Worm (Caenorhabditis elegans) whole organism, late embryonic: ENCODE results near the gene ttr-47.

Experiments
- F13H6.1 ChIP-seq: sonication (generic microtip); optimal IDR thresholded peaks from 2 replicates; lab custom pipeline; 2016; ENCODE audit warnings: missing genetic modification characterization, missing compliant biosample characterization
- K09A11.1 ChIP-seq: sonication (generic microtip); optimal IDR thresholded peaks from 2 replicates; lab custom pipeline; 2017; ENCODE audit warnings: antibody characterized with exemption, mild to moderate bottlenecking, missing genetic modification characterization, missing compliant biosample characterization; ENCODE audit not compliant: insufficient read depth
- T23F11.4 ChIP-seq: fragments of 200-800 bp; sonication (Bioruptor generic); optimal IDR thresholded peaks from 2 replicates; lab custom pipeline; 2018; ENCODE audit warnings: mild to moderate bottlenecking, missing genetic modification characterization, missing compliant biosample characterization
- Y22D7AL.16 ChIP-seq: sonication (generic microtip); optimal IDR thresholded peaks from 2 replicates; lab custom pipeline; 2016; ENCODE audit warnings: missing genetic modification characterization, missing compliant biosample characterization
- ahr-1 ChIP-seq: sonication (generic microtip); optimal IDR thresholded peaks from 2 replicates; lab custom pipeline; 2016; ENCODE audit warnings: missing genetic modification characterization, missing compliant biosample characterization
- ama-1 ChIP-seq: fragments of 150-350 bp; optimal IDR thresholded peaks from 2 replicates; lab custom pipeline; 2014
- ceh-14 ChIP-seq: sonication (generic microtip); optimal IDR thresholded peaks from 2 replicates; lab custom pipeline; 2016; ENCODE audit warnings: missing genotype, missing genetic modification characterization, missing compliant biosample characterization
- ceh-18 ChIP-seq: sonication (generic microtip); optimal IDR thresholded peaks from 2 replicates; lab custom pipeline; 2016; ENCODE audit warnings: missing genetic modification characterization, missing compliant biosample characterization
- ceh-19 ChIP-seq: fragments of 200-800 bp; sonication (Bioruptor generic); optimal IDR thresholded peaks from 2 replicates; lab custom pipeline; 2018; ENCODE audit warnings: mild to moderate bottlenecking, missing genetic modification characterization, missing compliant biosample characterization
- ceh-2 ChIP-seq: sonication (generic microtip); optimal IDR thresholded peaks from 2 replicates; lab custom pipeline; 2016; ENCODE audit warnings: missing genotype, missing genetic modification characterization, missing compliant biosample characterization
- ceh-22 ChIP-seq: sonication (generic microtip); optimal IDR thresholded peaks from 2 replicates; lab custom pipeline; 2017; ENCODE audit warnings: missing biosample characterization, missing genetic modification characterization
- ceh-24 ChIP-seq: sonication (generic microtip); optimal IDR thresholded peaks from 2 replicates; lab custom pipeline; 2016; ENCODE audit warnings: mild to moderate bottlenecking, missing genetic modification characterization, missing compliant biosample characterization
- ceh-30 ChIP-seq: fragments of 150-350 bp; optimal IDR thresholded peaks from 2 replicates; lab custom pipeline; 2014; ENCODE audit warnings: missing biosample characterization, missing genetic modification characterization
- ceh-31 ChIP-seq: sonication (generic microtip); optimal IDR thresholded peaks from 2 replicates; lab custom pipeline; 2016; ENCODE audit warnings: missing genetic modification characterization, missing compliant biosample characterization
- ceh-34 ChIP-seq: sonication (generic microtip); optimal IDR thresholded peaks from 2 replicates; lab custom pipeline; 2016; ENCODE audit warnings: mild to moderate bottlenecking, missing genetic modification characterization, missing compliant biosample characterization
- ceh-48 ChIP-seq: sonication (generic microtip); optimal IDR thresholded peaks from 2 replicates; lab custom pipeline; 2016; ENCODE audit warnings: missing genetic modification characterization, inconsistent platforms, missing compliant biosample characterization
- ceh-6 ChIP-seq: fragments of 200-800 bp; sonication (Bioruptor generic); optimal IDR thresholded peaks from 2 replicates; lab custom pipeline; 2018; ENCODE audit warnings: mild to moderate bottlenecking, missing genetic modification characterization, missing compliant biosample characterization
- che-1 ChIP-seq: sonication (generic microtip); optimal IDR thresholded peaks from 2 replicates; lab custom pipeline; 2016; ENCODE audit warnings: mild to moderate bottlenecking, missing genetic modification characterization, missing compliant biosample characterization
- dmd-4 ChIP-seq: sonication (generic microtip); optimal IDR thresholded peaks from 2 replicates; lab custom pipeline; 2016; ENCODE audit warnings: borderline replicate concordance, missing genetic modification characterization, missing compliant biosample characterization
- elt-2 ChIP-seq: sonication (generic microtip); optimal IDR thresholded peaks from 2 replicates; lab custom pipeline; 2016; ENCODE audit warnings: missing genetic modification reagents, missing genetic modification characterization, missing compliant biosample characterization
- ets-4 ChIP-seq: sonication (generic microtip); optimal IDR thresholded peaks from 2 replicates; lab custom pipeline; 2016; ENCODE audit warnings: missing genetic modification characterization, missing compliant biosample characterization
- fax-1 ChIP-seq: sonication (generic microtip); optimal IDR thresholded peaks from 2 replicates; lab custom pipeline; 2016; ENCODE audit warnings: missing genotype, missing genetic modification characterization, missing compliant biosample characterization
- gmeb-2 ChIP-seq: sonication (generic microtip); optimal IDR thresholded peaks from 2 replicates; lab custom pipeline; 2016; ENCODE audit warnings: missing genetic modification characterization, inconsistent platforms, missing compliant biosample characterization
- hlh-13 ChIP-seq: fragments of 200-800 bp; sonication (Bioruptor generic); optimal IDR thresholded peaks from 2 replicates; lab custom pipeline; 2018; ENCODE audit warnings: mild to moderate bottlenecking, missing genetic modification characterization, missing compliant biosample characterization
- hlh-15 ChIP-seq: sonication (generic microtip); optimal IDR thresholded peaks from 2 replicates; lab custom pipeline; 2016; ENCODE audit warnings: missing genetic modification characterization, missing compliant biosample characterization
- lim-6 ChIP-seq: sonication (generic microtip); optimal IDR thresholded peaks from 2 replicates; lab custom pipeline; 2016; ENCODE audit warnings: missing genetic modification characterization, missing compliant biosample characterization
- madf-2 ChIP-seq: sonication (generic microtip); optimal IDR thresholded peaks from 2 replicates; lab custom pipeline; 2017; ENCODE audit warnings: missing genetic modification characterization, missing compliant biosample characterization
- mec-3 ChIP-seq: sonication (generic microtip); optimal IDR thresholded peaks from 2 replicates; lab custom pipeline; 2016; ENCODE audit warnings: borderline replicate concordance, missing genetic modification characterization, missing compliant biosample characterization
- nhr-11 ChIP-seq: fragments of 150-350 bp; optimal IDR thresholded peaks from 2 replicates; lab custom pipeline; 2014; ENCODE audit warnings: missing biosample characterization, missing genetic modification characterization
- nhr-232 ChIP-seq: sonication (generic microtip); optimal IDR thresholded peaks from 2 replicates; lab custom pipeline; 2016; ENCODE audit warnings: missing genetic modification characterization, missing compliant biosample characterization
- pag-3 ChIP-seq: sonication (generic microtip); optimal IDR thresholded peaks from 2 replicates; lab custom pipeline; 2016; ENCODE audit warnings: missing compliant biosample characterization, missing genetic modification characterization, borderline replicate concordance
- pat-9 ChIP-seq: fragments of 200-800 bp; sonication (Bioruptor generic); optimal IDR thresholded peaks from 2 replicates; lab custom pipeline; 2018; ENCODE audit warnings: mild to moderate bottlenecking, missing genetic modification characterization, moderate library complexity, missing compliant biosample characterization
- pha-2 ChIP-seq: sonication (generic microtip); optimal IDR thresholded peaks from 2 replicates; lab custom pipeline; 2017; ENCODE audit warnings: mild to moderate bottlenecking, missing genetic modification characterization, missing compliant biosample characterization
- pros-1 ChIP-seq: fragments of 150-350 bp; optimal IDR thresholded peaks from 2 replicates; lab custom pipeline; 2014; ENCODE audit warnings: missing biosample characterization, missing genetic modification reagents, missing genetic modification characterization
- ref-2 ChIP-seq: sonication (generic microtip); optimal IDR thresholded peaks from 2 replicates; lab custom pipeline; 2016; ENCODE audit warnings: missing genetic modification characterization, missing compliant biosample characterization
- sox-2 ChIP-seq: fragments of 200-800 bp; sonication (Bioruptor generic); IDR thresholded peaks from 2 replicates; pipeline ENCODE4 v1.3.6; 2022; ENCODE audit warnings: missing genetic modification reagents, missing genetic modification characterization, missing compliant biosample characterization
- syd-9 ChIP-seq: sonication (generic microtip); optimal IDR thresholded peaks from 2 replicates; lab custom pipeline; 2016; ENCODE audit warnings: mild to moderate bottlenecking, missing genetic modification characterization, moderate library complexity, missing compliant biosample characterization
- tbx-2 ChIP-seq: sonication (generic microtip); optimal IDR thresholded peaks from 2 replicates; lab custom pipeline; 2016; ENCODE audit warnings: missing genetic modification characterization, missing compliant biosample characterization
- tbx-7 ChIP-seq: sonication (generic microtip); optimal IDR thresholded peaks from 2 replicates; lab custom pipeline; 2016; ENCODE audit warnings: missing genotype, missing genetic modification characterization, missing compliant biosample characterization
- ttx-3 ChIP-seq: sonication (generic microtip); optimal IDR thresholded peaks from 2 replicates; lab custom pipeline; 2016; ENCODE audit warnings: missing genetic modification reagents, missing genetic modification characterization, missing compliant biosample characterization
- unc-3 ChIP-seq, 2 experiments: fragments of 200-800 bp in 1 of 2; sonication (Bioruptor generic) in 1 of 2; sonication (generic microtip) in 1 of 2; conservative IDR thresholded peaks in 1 of 2; optimal IDR thresholded peaks in 1 of 2; 2 replicates each; pipeline versions ENCODE4 v1.3.6 to Lab custom; 2016 to 2022; ENCODE audit warnings: missing compliant biosample characterization in 2 of 2, missing genetic modification characterization in 2 of 2, missing genetic modification reagents in 1 of 2
- unc-42 ChIP-seq: sonication (generic microtip); optimal IDR thresholded peaks from 2 replicates; lab custom pipeline; 2016; ENCODE audit warnings: missing genotype, missing genetic modification characterization, missing compliant biosample characterization
- unc-55 ChIP-seq: sonication (generic microtip); optimal IDR thresholded peaks from 2 replicates; lab custom pipeline; 2017; ENCODE audit warnings: missing biosample characterization, missing genetic modification reagents, missing genetic modification characterization
- zip-5 ChIP-seq: sonication (generic microtip); optimal IDR thresholded peaks from 2 replicates; lab custom pipeline; 2016; ENCODE audit warnings: missing genetic modification characterization, missing compliant biosample characterization
- ztf-16 ChIP-seq: sonication (generic microtip); optimal IDR thresholded peaks from 2 replicates; lab custom pipeline; 2017; ENCODE audit warnings: missing genetic modification characterization, missing compliant biosample characterization

The ttr-47 gene

DNA sequence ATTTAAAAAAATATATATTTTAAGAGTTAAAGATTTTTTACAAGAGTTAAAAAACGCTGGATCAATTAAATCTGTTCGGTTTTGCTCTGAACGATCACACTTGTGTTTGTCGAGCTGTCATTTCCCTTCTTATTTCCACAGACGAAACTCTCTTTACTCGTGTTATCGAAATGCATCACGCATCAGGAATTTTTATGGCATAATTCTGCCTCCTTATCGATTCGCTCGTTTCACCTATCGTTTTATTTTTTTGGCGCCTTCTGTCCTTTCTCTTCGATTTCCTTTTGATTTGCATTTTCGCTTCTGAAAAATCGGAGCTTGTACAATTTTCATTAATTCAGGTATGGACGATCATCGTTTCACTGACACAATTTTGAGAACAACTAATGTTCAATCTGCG lies 25.5 kb downstream of the ttr-47 start:
- no peak for TF ChIP-seq tbx-2 (tag; lab: Kevin White, UChicago)
- no peak for TF ChIP-seq ahr-1 (tag; lab: Kevin White, UChicago)
- TF ChIP-seq ref-2 (tag; lab: Kevin White, UChicago): no peak
- TF ChIP-seq che-1 (tag; lab: Kevin White, UChicago): no peak

DNA sequence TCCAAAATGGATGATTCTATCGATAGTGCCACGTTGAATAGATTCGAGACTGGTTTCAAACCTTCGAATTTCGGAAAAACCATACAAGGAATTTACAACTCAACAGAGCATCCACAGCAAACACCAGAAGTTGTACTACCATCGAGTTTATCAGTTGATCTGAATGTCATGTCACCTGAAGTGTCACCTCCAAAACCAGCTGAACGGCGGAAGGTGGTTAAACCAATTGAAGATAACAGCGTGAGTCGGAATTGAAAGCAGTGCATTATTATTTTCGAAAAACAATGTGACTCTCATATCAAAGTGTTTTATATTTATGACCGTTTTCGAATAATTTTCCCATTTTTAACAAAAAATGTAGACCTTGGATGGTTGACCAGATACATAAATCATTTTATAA lies 26.1 kb downstream of the ttr-47 start:
- no peak for TF ChIP-seq ceh-14
- TF ChIP-seq hlh-13 (GFP tag; lab: Kevin White, UChicago): no peak
- no peak for TF ChIP-seq pha-2 (tag; lab: Kevin White, UChicago)
- no peak for TF ChIP-seq pros-1 (tag; lab: Kevin White, UChicago)
- TF ChIP-seq ceh-18 (tag; lab: Kevin White, UChicago): no peak
- no peak for TF ChIP-seq ceh-22 (tag; lab: Kevin White, UChicago)
- no peak for TF ChIP-seq ref-2 (tag; lab: Kevin White, UChicago)
- no peak for TF ChIP-seq ceh-6 (GFP tag; lab: Kevin White, UChicago)
- TF ChIP-seq che-1 (tag; lab: Kevin White, UChicago): no peak
- no peak for TF ChIP-seq Y22D7AL.16
- TF ChIP-seq ama-1 (lab: Kevin White, UChicago): no peak
- TF ChIP-seq mec-3 (tag; lab: Kevin White, UChicago): no peak
- TF ChIP-seq lim-6 (tag; lab: Kevin White, UChicago): no peak
- no peak for TF ChIP-seq ceh-30 (tag; lab: Kevin White, UChicago)
- TF ChIP-seq T23F11.4 (GFP tag; lab: Kevin White, UChicago): no peak
- TF ChIP-seq ceh-19 (GFP tag; lab: Kevin White, UChicago): no peak
- no peak for TF ChIP-seq F13H6.1 (tag; lab: Kevin White, UChicago)
- TF ChIP-seq ztf-16 (tag; lab: Kevin White, UChicago): no peak
- TF ChIP-seq unc-55 (GFP tag; lab: Kevin White, UChicago): no peak

DNA sequence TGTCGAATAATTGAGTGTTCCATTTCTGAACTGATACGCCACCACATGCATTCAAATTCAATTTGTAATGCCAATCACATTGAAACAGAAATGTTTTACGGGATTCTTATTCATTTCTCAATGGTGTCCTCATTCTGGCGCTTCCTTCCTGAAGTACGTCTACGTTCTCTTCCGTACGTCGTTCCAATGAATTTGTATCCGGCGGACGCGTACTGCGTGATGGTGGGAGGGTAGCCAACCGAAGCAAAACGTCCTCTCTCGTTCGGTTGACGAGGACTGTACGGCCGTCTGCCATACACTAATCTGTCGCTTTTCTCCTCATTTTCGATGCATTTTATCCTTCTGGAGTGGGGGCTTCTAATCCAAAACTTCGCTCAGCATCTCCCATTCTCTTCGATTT lies 27.0 kb downstream of the ttr-47 start:
- TF ChIP-seq ceh-2 (no peak), pag-3 (tag; lab: Kevin White, UChicago) (no peak), madf-2 (tag; lab: Kevin White, UChicago) (no peak), K09A11.1 (no peak), hlh-15 (no peak), unc-3 (GFP tag; conservative IDR thresholded peaks at IDR 0.05; lab: Robert Waterston, UW) (no peak), unc-3 (tag; optimal IDR thresholded peaks at IDR 0.05; lab: Kevin White, UChicago) (no peak), tbx-2 (tag; lab: Kevin White, UChicago) (no peak), tbx-7 (no peak), hlh-13 (GFP tag; lab: Kevin White, UChicago) (no peak), ceh-24 (tag; lab: Kevin White, UChicago) (no peak), ceh-48 (tag; lab: Kevin White, UChicago) (no peak), sox-2 (no peak), ceh-31 (no peak), ceh-19 (GFP tag; lab: Kevin White, UChicago) (no peak), ttx-3 (tag; lab: Kevin White, UChicago) (no peak), zip-5 (tag; lab: Kevin White, UChicago) (no peak)

- TF ChIP-seq hlh-13 (GFP tag; lab: Kevin White, UChicago) (no peak), nhr-11 (no peak), syd-9 (tag; lab: Kevin White, UChicago) (no peak), nhr-232 (tag; lab: Kevin White, UChicago) (no peak), gmeb-2 (tag; lab: Kevin White, UChicago) (no peak), ets-4 (tag; lab: Kevin White, UChicago) (no peak), K09A11.1 (no peak), pat-9 (tag; lab: Kevin White, UChicago) (no peak), dmd-4 (tag; lab: Kevin White, UChicago) (no peak), elt-2 (tag; lab: Kevin White, UChicago) (no peak), lim-6 (tag; lab: Kevin White, UChicago) (no peak), ceh-24 (tag; lab: Kevin White, UChicago) (no peak), unc-42 (tag; lab: Kevin White, UChicago) (no peak), ceh-34 (no peak), hlh-15 (no peak), sox-2 (no peak), ceh-30 (tag; lab: Kevin White, UChicago) (no peak), fax-1 (tag; lab: Kevin White, UChicago) (no peak)
- TF ChIP-seq, all 69 proteins: peak for 0
Measured at ce11 chrV:8956387-8957095, 33.7 kb downstream of the ttr-47 start, which contains the start of gene ttc-17. Gene ttc-17, plus strand, starts transcription at chrV:8957045.
